Worm (Caenorhabditis elegans) whole organism, L4/young adult: Measurements from ENCODE around the gene F52D2.6.

ENCODE experiments used
- dao-5 ChIP-seq: sonication (generic microtip); optimal IDR thresholded peaks from 2 replicates; lab custom pipeline; 2016; ENCODE audit warnings: missing genotype, missing genetic modification characterization, moderate library complexity, missing compliant biosample characterization
- him-1 ChIP-seq: sonication (generic microtip); optimal IDR thresholded peaks from 2 replicates; lab custom pipeline; 2016; ENCODE audit warnings: missing genotype, missing genetic modification reagents, missing genetic modification characterization, missing compliant biosample characterization

- TF ChIP-seq dao-5 (tag; lab: Kevin White, UChicago) (no peak), him-1 (tag; lab: Kevin White, UChicago) (no peak)
Observed at ce11 chrX:1984831-1985230, 9.0 kb downstream of the F52D2.6 start.
